Worm (Caenorhabditis elegans): Measurements from ENCODE around the gene F13A7.11.
A peak's percentile ranks its signal among the peaks of the same experiment; 100 is the strongest.

F13A7.11 gene

ce11 chrV:16350775-16351378, 44.2 kb downstream of the F13A7.11 start (continued):
- peak; percentile 33; the same call in 1 of the 2 replicates for TF ChIP-seq ceh-20 (GFP tag; IDR thresholded peaks at IDR 0.05)
- TF ChIP-seq mes-2 (tag; optimal IDR thresholded peaks at IDR 0.05; ENCODE audit: poor library complexity, severe bottlenecking) = peak; percentile 32
- TF ChIP-seq zfp-3 (GFP tag; conservative IDR thresholded peaks at IDR 0.05) = no peak
- TF ChIP-seq hlh-30 (tag; optimal IDR thresholded peaks at IDR 0.05; ENCODE audit: insufficient read depth) = peak; percentile 79
- peak; percentile 95 for TF ChIP-seq aha-1 (tag)
- peak; percentile 62 for TF ChIP-seq fkh-10 (GFP tag; optimal IDR thresholded peaks at IDR 0.05)
- TF ChIP-seq set-16 (GFP tag; IDR thresholded peaks at IDR 0.05) = peak; percentile 50
- peak in 1 of 2 experiments; percentile 35 for TF ChIP-seq lsy-2 (tag; optimal IDR thresholded peaks at IDR 0.05)
- no peak for TF ChIP-seq T20F7.1 (GFP tag; optimal IDR thresholded peaks at IDR 0.05)
- TF ChIP-seq lin-13 (GFP tag; optimal IDR thresholded peaks at IDR 0.05) = peak; percentile 14

DNA sequence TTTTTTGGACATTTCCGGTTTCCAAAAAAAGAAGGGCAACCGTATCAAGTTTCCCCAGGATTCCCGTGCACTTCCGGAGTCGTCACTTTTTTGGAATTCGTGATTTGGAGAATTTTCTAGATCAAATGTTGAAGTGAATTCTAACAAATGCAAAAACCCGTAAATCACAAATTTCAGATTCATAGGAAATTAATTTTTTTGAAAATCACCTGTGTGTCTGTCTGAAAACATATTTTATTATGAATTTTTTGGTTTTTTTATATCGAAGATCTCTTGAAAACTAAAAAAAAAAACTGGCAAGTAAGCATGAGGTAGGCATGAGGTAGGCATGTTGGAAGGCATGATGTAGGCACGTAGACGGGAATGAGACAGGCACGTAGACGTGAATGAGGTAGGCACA, 45.0 kb downstream of the F13A7.11 start:
- no peak for TF ChIP-seq cey-2 (tag; optimal IDR thresholded peaks at IDR 0.05; ENCODE audit: borderline replicate concordance, insufficient read depth)
- TF ChIP-seq unc-130 (GFP tag; optimal IDR thresholded peaks at IDR 0.05) = no peak
- no peak for TF ChIP-seq Y48G9A.11 (GFP tag; IDR thresholded peaks at IDR 0.05)
- TF ChIP-seq aha-1 (tag) = peak; percentile 60

ce11 chrV:16346406-16347108, 48.5 kb downstream of the F13A7.11 start, which contains the start of the genes W08G11.5 and W08G11.1:
W08G11.5 (minus strand) TSS chrV:16346506.
W08G11.1 (plus strand) TSS chrV:16347058.
- peak; percentile 33 for TF ChIP-seq aha-1 (tag)
- no peak for TF ChIP-seq Y48G9A.11 (GFP tag; IDR thresholded peaks at IDR 0.05)
- no peak for TF ChIP-seq nhr-11 (tag; optimal IDR thresholded peaks at IDR 0.05)
